Fruit fly (Drosophila melanogaster) S2 (cell line): ENCODE data around the gene Rab8.

ENCODE experiments used
- CG8478 ChIP-seq: fragments of >200 bp; optimal IDR thresholded peaks from 2 replicates; lab custom pipeline; 2018
- CTCF ChIP-seq, 2 experiments: fragments of >200 bp; optimal IDR thresholded peaks; 2 replicates each; lab custom pipeline; 2018

- TF ChIP-seq CG8478, result no peak
- TF ChIP-seq CTCF (optimal IDR thresholded peaks at IDR 0.05; lab: Kevin White, UChicago), result no peak
Measured at dm6 chr3L:19909234-19910053, 38.6 kb upstream of the Rab8 start.
